Fruit fly (Drosophila melanogaster) S2 (cell line): ENCODE results near the gene Gr39b.

Experiments used
- CG8478 ChIP-seq: fragments of >200 bp; optimal IDR thresholded peaks from 2 replicates; lab custom pipeline; 2018
- CTCF ChIP-seq, 2 experiments: fragments of >200 bp; optimal IDR thresholded peaks; 2 replicates each; lab custom pipeline; 2018

DNA sequence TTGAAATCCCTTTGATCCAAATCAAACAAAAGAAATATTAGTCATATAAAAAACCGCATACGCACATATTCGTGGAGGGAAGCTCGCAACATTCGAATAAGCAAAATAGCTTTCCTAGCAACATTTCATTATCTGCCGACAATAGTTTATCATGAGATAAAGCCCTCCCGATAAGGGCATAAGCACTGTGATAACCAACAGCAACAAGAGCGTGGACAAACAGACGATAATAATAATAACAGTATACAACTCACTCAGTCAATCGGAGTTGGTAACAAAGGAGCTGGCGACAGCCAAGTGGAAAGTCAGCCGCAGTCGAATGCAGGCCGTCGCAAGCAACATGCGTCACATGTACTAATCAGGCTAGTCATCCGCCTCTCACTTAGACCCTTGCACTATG lies 40.2 kb downstream of the Gr39b start:
- TF ChIP-seq CG8478 (lab: Kevin White, UChicago) (no peak), CTCF (optimal IDR thresholded peaks at IDR 0.05; lab: Kevin White, UChicago) (no peak)
